Worm (Caenorhabditis elegans) whole organism, mixed stage, embryonic: Measurements from ENCODE around the gene fbxb-40.

Experiments used
- elt-3 ChIP-seq: fragments of 150-350 bp; optimal IDR thresholded peaks from 2 replicates; lab custom pipeline; 2014; ENCODE audit warnings: missing biosample characterization, missing genetic modification characterization
- mep-1 ChIP-seq: fragments of 150-350 bp; optimal IDR thresholded peaks from 2 replicates; lab custom pipeline; 2017; ENCODE audit warnings: missing biosample characterization, missing genetic modification reagents, missing genetic modification characterization, inconsistent platforms
- mls-2 ChIP-seq: sonication (generic microtip); optimal IDR thresholded peaks from 2 replicates; lab custom pipeline; 2016; ENCODE audit warnings: mild to moderate bottlenecking, missing genetic modification characterization, moderate library complexity, missing compliant biosample characterization
- nhr-28 ChIP-seq: fragments of 150-350 bp; optimal IDR thresholded peaks from 2 replicates; lab custom pipeline; 2014; ENCODE audit warnings: missing biosample characterization, missing genetic modification characterization
- pha-4 ChIP-seq: fragments of 150-350 bp; optimal IDR thresholded peaks from 2 replicates; lab custom pipeline; 2018; ENCODE audit warnings: missing biosample characterization, missing genetic modification reagents, missing genetic modification characterization

- no peak for TF ChIP-seq elt-3 (tag; lab: Kevin White, UChicago)
- TF ChIP-seq mep-1 (tag; lab: Kevin White, UChicago) = no peak
- TF ChIP-seq nhr-28 (tag; lab: Kevin White, UChicago) = no peak
- TF ChIP-seq mls-2 (tag; lab: Kevin White, UChicago) = no peak
- TF ChIP-seq pha-4 (tag; lab: Kevin White, UChicago) = no peak
These were observed 50.3 kb downstream of the fbxb-40 start, which contains the start of gene fbxb-29 for ce11 chrII:999493-999892.
